Fruit fly (Drosophila melanogaster) whole organism, prepupa: ENCODE results near the gene Mst27D.

Experiments used
- CG10631 ChIP-seq: fragments of 200-800 bp; sonication (Bioruptor generic); optimal IDR thresholded peaks from 2 replicates; lab custom pipeline; 2016; ENCODE audit warnings: missing biosample characterization, missing genetic modification characterization
- CG11762 ChIP-seq: fragments of 200-800 bp; sonication (Bioruptor generic); optimal IDR thresholded peaks from 3 replicates; lab custom pipeline; 2016; ENCODE audit warnings: missing biosample characterization, missing genetic modification characterization; ENCODE audit not compliant: insufficient read depth
- CG6163 ChIP-seq: fragments of 200-800 bp; sonication (Bioruptor generic); IDR thresholded peaks from 3 replicates; pipeline ENCODE4 v1.3.6; 2022; ENCODE audit warnings: missing biosample characterization, missing genetic modification characterization
- CG6854 ChIP-seq: fragments of 200-800 bp; sonication (Bioruptor generic); optimal IDR thresholded peaks from 2 replicates; lab custom pipeline; 2017; ENCODE audit warnings: missing biosample characterization, mild to moderate bottlenecking, missing genetic modification characterization
- CG7368 ChIP-seq: fragments of 200-800 bp; sonication (Bioruptor generic); optimal IDR thresholded peaks from 3 replicates; lab custom pipeline; 2016; ENCODE audit warnings: missing biosample characterization, missing genetic modification characterization
- OdsH ChIP-seq: fragments of 200-800 bp; sonication (Bioruptor generic); optimal IDR thresholded peaks from 3 replicates; lab custom pipeline; 2016; ENCODE audit warnings: missing biosample characterization, missing genetic modification characterization
- fd85E ChIP-seq: fragments of 200-800 bp; sonication (Bioruptor generic); optimal IDR thresholded peaks from 3 replicates; lab custom pipeline; 2016; ENCODE audit warnings: missing biosample characterization, missing genetic modification characterization

DNA sequence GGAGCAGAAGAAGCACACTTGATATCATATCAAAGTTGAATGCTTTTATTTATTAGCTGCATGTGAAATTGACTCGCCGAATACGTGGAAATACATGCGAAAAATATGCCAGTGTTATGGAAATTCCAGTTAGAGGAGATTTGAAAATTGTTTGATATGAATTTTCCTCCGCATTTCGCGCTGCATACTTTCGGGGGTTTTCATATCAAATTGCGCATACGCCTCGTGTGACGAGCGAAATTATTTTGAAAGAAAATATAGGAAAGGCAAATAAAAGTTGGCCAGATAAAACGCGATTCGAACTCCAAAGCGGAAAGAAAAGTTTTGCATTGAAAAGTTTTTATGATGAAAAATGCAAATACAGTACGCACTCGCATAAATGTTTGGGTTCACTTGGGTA, 49.7 kb upstream of the Mst27D start:
- TF ChIP-seq fd85E (GFP tag; lab: Kevin White, UChicago) (no peak), CG6854 (GFP tag; lab: Kevin White, UChicago) (no peak), CG11762 (no peak), OdsH (no peak), CG10631 (GFP tag; lab: Kevin White, UChicago) (no peak), CG6163 (GFP tag; lab: Robert Waterston, UW) (no peak), CG7368 (GFP tag; lab: Kevin White, UChicago) (no peak)
